Fruit fly (Drosophila melanogaster): ENCODE results near the gene aop.

Gene aop

DNA sequence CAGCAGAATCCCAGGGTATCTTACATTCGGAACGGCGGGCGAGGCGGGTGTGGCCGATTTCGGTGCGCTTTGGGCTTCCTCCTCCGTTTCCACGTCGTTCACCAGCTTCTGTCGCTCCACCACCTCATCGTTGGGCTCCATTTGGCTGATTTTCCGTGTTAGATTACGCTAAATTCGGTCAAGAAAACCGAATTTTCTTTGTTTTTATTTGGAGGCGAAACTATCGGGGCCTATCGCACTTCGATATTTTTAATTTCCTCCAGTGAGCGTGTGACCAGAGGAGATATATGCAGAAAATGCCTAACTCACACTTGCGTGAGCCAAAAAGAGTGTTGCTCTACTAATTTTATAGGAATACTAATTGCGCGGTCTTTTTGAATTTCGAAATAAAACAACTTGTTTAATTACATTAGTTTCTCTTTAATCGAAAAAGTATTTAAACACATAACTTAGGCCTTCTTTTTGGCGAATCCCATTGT lies 13.6 kb upstream of the aop start, which contains the start of gene CG10874:
Gene CG10874 (minus strand): TSS at position 264 of the 479 bp plus-strand sequence.
- no peak for TF ChIP-seq tai (GFP tag; optimal IDR thresholded peaks at IDR 0.05)
- no peak for TF ChIP-seq rgr (GFP tag; optimal IDR thresholded peaks at IDR 0.05)
- TF ChIP-seq GATAd (GFP tag; optimal IDR thresholded peaks at IDR 0.05): no peak
- peak; percentile 89 for TF ChIP-seq Dif (GFP tag; optimal IDR thresholded peaks at IDR 0.05; ENCODE audit: partially characterized antibody)
- peak; percentile 98 for TF ChIP-seq Vsx2 (GFP tag; optimal IDR thresholded peaks at IDR 0.05; ENCODE audit: partially characterized antibody)
- TF ChIP-seq Myc (optimal IDR thresholded peaks at IDR 0.05): no peak
- no peak for TF ChIP-seq h (GFP tag; optimal IDR thresholded peaks at IDR 0.05)
- peak in 1 of 2 experiments; percentile 58 for TF ChIP-seq dl (GFP tag; optimal IDR thresholded peaks at IDR 0.05; ENCODE audit: insufficient read depth in 1 of 2, partially characterized antibody in 2 of 2)
- no peak for TF ChIP-seq sv (GFP tag; optimal IDR thresholded peaks at IDR 0.05)
- no peak for TF ChIP-seq Abd-B (GFP tag; optimal IDR thresholded peaks at IDR 0.05)
- no peak for TF ChIP-seq usp (GFP tag; optimal IDR thresholded peaks at IDR 0.05)
- no peak for TF ChIP-seq CG32264 (GFP tag; optimal IDR thresholded peaks at IDR 0.05)
- no peak for TF ChIP-seq woc (GFP tag; optimal IDR thresholded peaks at IDR 0.05)
- TF ChIP-seq fru (GFP tag; optimal IDR thresholded peaks at IDR 0.05): no peak
- TF ChIP-seq Mio (GFP tag; optimal IDR thresholded peaks at IDR 0.05): no peak
- TF ChIP-seq Dfd (GFP tag; optimal IDR thresholded peaks at IDR 0.05): no peak
- no peak for TF ChIP-seq Rel (GFP tag; optimal IDR thresholded peaks at IDR 0.05)
- peak; percentile 30 for TF ChIP-seq Rel (tag; optimal IDR thresholded peaks at IDR 0.05)
- no peak for TF ChIP-seq CrebA (GFP tag; optimal IDR thresholded peaks at IDR 0.05; ENCODE audit: borderline replicate concordance)
- TF ChIP-seq dsf (GFP tag; optimal IDR thresholded peaks at IDR 0.05; ENCODE audit: borderline replicate concordance): no peak
- no peak for TF ChIP-seq Hr83 (GFP tag; optimal IDR thresholded peaks at IDR 0.05; ENCODE audit: poor library complexity, severe bottlenecking)
- no peak for TF ChIP-seq pan (optimal IDR thresholded peaks at IDR 0.05)
- no peak for TF ChIP-seq psq (GFP tag; optimal IDR thresholded peaks at IDR 0.05)
- TF ChIP-seq Jra (GFP tag; optimal IDR thresholded peaks at IDR 0.05): no peak

DNA sequence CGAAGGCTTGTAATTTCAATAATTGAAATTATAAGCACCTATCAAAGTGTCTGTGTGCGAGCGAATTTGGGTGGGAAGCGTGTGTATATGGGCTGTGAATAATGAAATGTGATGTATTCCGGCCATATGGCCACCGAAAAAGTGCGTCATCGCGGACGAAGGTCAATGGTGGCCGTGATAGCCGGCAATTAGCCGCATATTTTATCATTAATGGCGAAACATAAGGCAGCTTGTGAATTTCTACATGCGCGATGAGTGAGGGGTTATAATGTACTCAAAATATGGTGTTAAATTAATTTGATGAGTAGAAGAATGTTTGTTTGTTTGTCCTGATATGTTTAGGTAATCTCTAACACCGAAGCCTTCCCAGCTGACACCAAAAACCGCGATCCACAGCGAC lies 12.8 kb upstream of the aop start:
- TF ChIP-seq sv (GFP tag; optimal IDR thresholded peaks at IDR 0.05) (no peak), Mio (GFP tag; optimal IDR thresholded peaks at IDR 0.05) (no peak), Rel (GFP tag; optimal IDR thresholded peaks at IDR 0.05) (no peak), Rel (tag; optimal IDR thresholded peaks at IDR 0.05) (no peak), Dfd (GFP tag; optimal IDR thresholded peaks at IDR 0.05) (no peak), Sp1 (GFP tag; optimal IDR thresholded peaks at IDR 0.05) (no peak), brk (GFP tag; optimal IDR thresholded peaks at IDR 0.05) (no peak), foxo (GFP tag; optimal IDR thresholded peaks at IDR 0.05) (no peak), Hr78 (GFP tag; optimal IDR thresholded peaks at IDR 0.05) (no peak), ey (GFP tag; optimal IDR thresholded peaks at IDR 0.05) (no peak), usp (GFP tag; optimal IDR thresholded peaks at IDR 0.05) (no peak), CG32264 (GFP tag; optimal IDR thresholded peaks at IDR 0.05) (no peak), Hr83 (GFP tag; optimal IDR thresholded peaks at IDR 0.05; ENCODE audit: poor library complexity, severe bottlenecking) (no peak), jim (GFP tag; optimal IDR thresholded peaks at IDR 0.05) (no peak), tai (GFP tag; optimal IDR thresholded peaks at IDR 0.05) (no peak)

DNA sequence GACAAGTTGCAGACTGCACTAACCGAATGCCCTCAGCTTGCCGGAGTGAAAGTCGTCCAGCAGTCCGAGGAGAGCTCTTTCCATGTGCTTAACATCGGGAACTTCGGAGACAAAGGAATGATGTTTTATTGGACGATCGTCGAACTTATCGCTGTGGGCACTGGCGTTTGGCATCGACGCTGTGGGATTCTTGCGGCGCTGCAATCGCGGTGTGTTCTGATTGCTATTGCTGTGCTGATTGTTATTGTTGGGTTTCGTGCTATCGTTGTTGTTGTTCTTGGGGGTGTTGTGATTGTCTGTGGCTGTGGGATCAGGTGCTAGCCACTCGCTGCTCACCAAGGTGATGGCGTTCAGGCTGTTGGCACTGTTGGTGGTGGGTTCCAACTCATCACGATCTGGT lies 12.1 kb upstream of the aop start:
- TF ChIP-seq sage (GFP tag; optimal IDR thresholded peaks at IDR 0.05): no peak
- TF ChIP-seq Hr83 (GFP tag; optimal IDR thresholded peaks at IDR 0.05; ENCODE audit: poor library complexity, severe bottlenecking): no peak
- TF ChIP-seq rgr (GFP tag; optimal IDR thresholded peaks at IDR 0.05): peak; percentile 11
- no peak for TF ChIP-seq Vsx2 (GFP tag; optimal IDR thresholded peaks at IDR 0.05; ENCODE audit: partially characterized antibody)
- no peak for TF ChIP-seq Hnf4 (GFP tag; optimal IDR thresholded peaks at IDR 0.05)
- TF ChIP-seq pan (optimal IDR thresholded peaks at IDR 0.05): no peak
- no peak for TF ChIP-seq psq (GFP tag; optimal IDR thresholded peaks at IDR 0.05)
- TF ChIP-seq CG32264 (GFP tag; optimal IDR thresholded peaks at IDR 0.05): no peak
- TF ChIP-seq CG9705 (GFP tag; optimal IDR thresholded peaks at IDR 0.05): no peak
- no peak for TF ChIP-seq Mio (GFP tag; optimal IDR thresholded peaks at IDR 0.05)
- TF ChIP-seq Rel (GFP tag; optimal IDR thresholded peaks at IDR 0.05): no peak
- peak; percentile 87 for TF ChIP-seq Rel (tag; optimal IDR thresholded peaks at IDR 0.05)
- peak; percentile 18 for TF ChIP-seq h (GFP tag; optimal IDR thresholded peaks at IDR 0.05)
- no peak for TF ChIP-seq woc (GFP tag; optimal IDR thresholded peaks at IDR 0.05)
- no peak for TF ChIP-seq brk (GFP tag; optimal IDR thresholded peaks at IDR 0.05)
- TF ChIP-seq Jra (GFP tag; optimal IDR thresholded peaks at IDR 0.05): no peak

DNA sequence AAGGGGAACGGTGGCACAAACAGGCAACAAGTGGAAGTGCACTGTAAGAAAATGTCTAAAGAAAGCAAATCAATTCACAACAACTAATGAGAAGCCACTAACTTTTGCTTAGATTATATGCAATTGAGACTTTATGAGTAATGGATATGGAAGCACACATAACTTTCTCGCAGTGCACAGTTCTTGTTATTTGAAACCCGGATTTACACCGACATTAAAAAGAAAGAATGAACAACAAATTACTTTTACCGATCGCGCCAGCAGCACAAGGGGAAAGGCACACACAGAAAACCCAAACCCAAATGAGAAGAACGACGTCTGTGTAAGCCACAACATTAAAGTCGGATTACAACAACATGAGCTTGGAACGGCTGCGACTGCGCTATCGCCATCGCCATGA lies 10.5 kb upstream of the aop start:
- TF ChIP-seq h (GFP tag; optimal IDR thresholded peaks at IDR 0.05) (peak; percentile 75), OdsH (GFP tag; optimal IDR thresholded peaks at IDR 0.05) (peak; percentile 62), jim (GFP tag; optimal IDR thresholded peaks at IDR 0.05) (no peak), CrebA (GFP tag; optimal IDR thresholded peaks at IDR 0.05; ENCODE audit: borderline replicate concordance) (no peak), Hr78 (GFP tag; optimal IDR thresholded peaks at IDR 0.05) (no peak), sv (GFP tag; optimal IDR thresholded peaks at IDR 0.05) (no peak), tai (GFP tag; optimal IDR thresholded peaks at IDR 0.05) (no peak), Abd-B (GFP tag; optimal IDR thresholded peaks at IDR 0.05) (no peak), Jra (GFP tag; optimal IDR thresholded peaks at IDR 0.05) (no peak), Hnf4 (GFP tag; optimal IDR thresholded peaks at IDR 0.05) (peak; percentile 45), fru (GFP tag; optimal IDR thresholded peaks at IDR 0.05) (peak; percentile 77), psq (GFP tag; optimal IDR thresholded peaks at IDR 0.05) (peak; percentile 59), foxo (GFP tag; optimal IDR thresholded peaks at IDR 0.05) (peak in 1 of 2 experiments; percentile 73), br (GFP tag; optimal IDR thresholded peaks at IDR 0.05) (peak; percentile 65), CG32264 (GFP tag; optimal IDR thresholded peaks at IDR 0.05) (peak; percentile 37), Sp1 (GFP tag; optimal IDR thresholded peaks at IDR 0.05) (peak; percentile 41), HLH106 (tag; optimal IDR thresholded peaks at IDR 0.05) (peak; percentile 70), ey (GFP tag; optimal IDR thresholded peaks at IDR 0.05) (peak; percentile 64), N (GFP tag; optimal IDR thresholded peaks at IDR 0.05) (no peak), woc (GFP tag; optimal IDR thresholded peaks at IDR 0.05) (peak; percentile 32), dmrt93B (GFP tag; optimal IDR thresholded peaks at IDR 0.05) (peak; percentile 48), dsf (GFP tag; optimal IDR thresholded peaks at IDR 0.05; ENCODE audit: borderline replicate concordance) (no peak), Rel (GFP tag; optimal IDR thresholded peaks at IDR 0.05) (no peak), Rel (tag; optimal IDR thresholded peaks at IDR 0.05) (no peak), rgr (GFP tag; optimal IDR thresholded peaks at IDR 0.05) (peak; percentile 62), CG9705 (GFP tag; optimal IDR thresholded peaks at IDR 0.05) (no peak), Dfd (GFP tag; optimal IDR thresholded peaks at IDR 0.05) (no peak)
